Fruit fly (Drosophila melanogaster): Measurements from ENCODE around the gene sau.

The sau gene

DNA sequence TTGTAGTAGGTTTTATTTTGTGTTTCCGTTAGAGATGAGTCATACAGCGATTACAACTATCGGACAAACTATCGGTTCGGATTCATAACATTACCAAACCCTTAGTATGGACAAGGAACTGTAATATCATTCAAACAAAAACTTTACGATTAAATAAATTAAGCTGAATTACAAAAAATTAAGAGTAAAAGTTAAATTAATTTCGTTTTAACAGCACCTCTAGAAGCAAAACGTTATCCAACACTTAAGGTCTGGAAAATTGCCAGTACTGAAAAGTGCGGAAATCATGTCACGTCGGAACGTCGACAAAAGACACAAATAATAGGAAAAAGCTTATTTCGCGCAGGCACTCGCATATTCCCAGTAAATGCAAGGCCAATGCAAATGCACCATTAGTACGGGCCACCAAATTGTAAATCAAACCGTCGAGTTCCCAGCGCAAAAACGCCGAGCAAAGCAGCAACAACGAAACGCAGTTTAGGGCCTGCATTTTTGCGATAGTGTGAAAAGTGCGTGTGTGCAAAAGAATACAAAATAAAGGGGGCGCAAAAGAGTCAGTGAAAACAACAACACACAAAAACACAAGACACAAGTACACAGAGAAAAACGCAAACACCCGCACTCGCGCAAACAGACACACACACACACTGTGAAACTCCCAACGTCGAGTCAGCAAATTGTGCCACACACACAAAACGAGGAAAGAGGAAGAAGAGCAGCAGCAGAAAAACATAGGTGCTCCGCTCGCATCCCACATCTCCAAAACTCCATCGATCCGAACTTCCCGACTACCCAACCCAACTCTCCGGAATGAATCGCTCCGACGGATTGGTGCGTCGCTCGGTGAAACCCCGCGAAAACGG, at the start of gene sau, which contains the start of gene CG15387:
Gene sau, plus strand, starts transcription at position 84 of the 863 bp plus-strand sequence.
Gene CG15387, minus strand, starts transcription at position 36 of the 863 bp plus-strand sequence.
- peak; percentile 94 for TF ChIP-seq rgr (GFP tag; optimal IDR thresholded peaks at IDR 0.05)
- peak; percentile 93 for TF ChIP-seq Jra (GFP tag; optimal IDR thresholded peaks at IDR 0.05)
- peak; percentile 79 to 93 for TF ChIP-seq foxo (GFP tag; optimal IDR thresholded peaks at IDR 0.05)
- no peak for TF ChIP-seq tai (GFP tag; optimal IDR thresholded peaks at IDR 0.05)
- no peak for TF ChIP-seq Vsx2 (GFP tag; optimal IDR thresholded peaks at IDR 0.05; ENCODE audit: partially characterized antibody)
- peak; percentile 91 for TF ChIP-seq CG9705 (GFP tag; optimal IDR thresholded peaks at IDR 0.05)
- TF ChIP-seq OdsH (GFP tag; optimal IDR thresholded peaks at IDR 0.05): peak; percentile 89
- TF ChIP-seq ey (GFP tag; optimal IDR thresholded peaks at IDR 0.05): peak; percentile 90
- no peak for TF ChIP-seq Rel (GFP tag; optimal IDR thresholded peaks at IDR 0.05)
- peak; percentile 69 for TF ChIP-seq Rel (tag; optimal IDR thresholded peaks at IDR 0.05)
- peak; percentile 92 for TF ChIP-seq fru (GFP tag; optimal IDR thresholded peaks at IDR 0.05)
- peak; percentile 87 for TF ChIP-seq woc (GFP tag; optimal IDR thresholded peaks at IDR 0.05)
- TF ChIP-seq Sp1 (GFP tag; optimal IDR thresholded peaks at IDR 0.05): peak; percentile 89
- TF ChIP-seq Abd-B (GFP tag; optimal IDR thresholded peaks at IDR 0.05): no peak
- peak; percentile 84 for TF ChIP-seq sv (GFP tag; optimal IDR thresholded peaks at IDR 0.05)
- TF ChIP-seq lola (GFP tag; optimal IDR thresholded peaks at IDR 0.05): no peak
- TF ChIP-seq dmrt93B (GFP tag; optimal IDR thresholded peaks at IDR 0.05): peak; percentile 77
- TF ChIP-seq Mio (GFP tag; optimal IDR thresholded peaks at IDR 0.05): peak; percentile 62
- TF ChIP-seq br (GFP tag; optimal IDR thresholded peaks at IDR 0.05): peak; percentile 93
- peak; percentile 90 for TF ChIP-seq HLH106 (tag; optimal IDR thresholded peaks at IDR 0.05)
- TF ChIP-seq psq (GFP tag; optimal IDR thresholded peaks at IDR 0.05): peak; percentile 90
- peak; percentile 95 for TF ChIP-seq h (GFP tag; optimal IDR thresholded peaks at IDR 0.05)
- no peak for TF ChIP-seq Dif (GFP tag; optimal IDR thresholded peaks at IDR 0.05; ENCODE audit: partially characterized antibody)
- peak; percentile 23 for TF ChIP-seq Myc (optimal IDR thresholded peaks at IDR 0.05)
- no peak for TF ChIP-seq Dfd (GFP tag; optimal IDR thresholded peaks at IDR 0.05)
- no peak for TF ChIP-seq N (GFP tag; optimal IDR thresholded peaks at IDR 0.05)
- TF ChIP-seq dl (GFP tag; optimal IDR thresholded peaks at IDR 0.05; ENCODE audit: insufficient read depth in 1 of 2, partially characterized antibody in 2 of 2): no peak
- peak; percentile 96 for TF ChIP-seq Hnf4 (GFP tag; optimal IDR thresholded peaks at IDR 0.05)
- TF ChIP-seq dsf (GFP tag; optimal IDR thresholded peaks at IDR 0.05; ENCODE audit: borderline replicate concordance): peak; percentile 91
- TF ChIP-seq Hr83 (GFP tag; optimal IDR thresholded peaks at IDR 0.05; ENCODE audit: poor library complexity, severe bottlenecking): peak; percentile 33
- peak; percentile 87 for TF ChIP-seq brk (GFP tag; optimal IDR thresholded peaks at IDR 0.05)
- TF ChIP-seq CrebA (GFP tag; optimal IDR thresholded peaks at IDR 0.05; ENCODE audit: borderline replicate concordance): no peak
- peak; percentile 91 for TF ChIP-seq GATAd (GFP tag; optimal IDR thresholded peaks at IDR 0.05)
- TF ChIP-seq CG32264 (GFP tag; optimal IDR thresholded peaks at IDR 0.05): peak; percentile 86
- no peak for TF ChIP-seq jim (GFP tag; optimal IDR thresholded peaks at IDR 0.05)
- TF ChIP-seq sage (GFP tag; optimal IDR thresholded peaks at IDR 0.05): peak; percentile 80
- TF ChIP-seq pan (optimal IDR thresholded peaks at IDR 0.05): no peak
- TF ChIP-seq Hr78 (GFP tag; optimal IDR thresholded peaks at IDR 0.05): no peak

DNA sequence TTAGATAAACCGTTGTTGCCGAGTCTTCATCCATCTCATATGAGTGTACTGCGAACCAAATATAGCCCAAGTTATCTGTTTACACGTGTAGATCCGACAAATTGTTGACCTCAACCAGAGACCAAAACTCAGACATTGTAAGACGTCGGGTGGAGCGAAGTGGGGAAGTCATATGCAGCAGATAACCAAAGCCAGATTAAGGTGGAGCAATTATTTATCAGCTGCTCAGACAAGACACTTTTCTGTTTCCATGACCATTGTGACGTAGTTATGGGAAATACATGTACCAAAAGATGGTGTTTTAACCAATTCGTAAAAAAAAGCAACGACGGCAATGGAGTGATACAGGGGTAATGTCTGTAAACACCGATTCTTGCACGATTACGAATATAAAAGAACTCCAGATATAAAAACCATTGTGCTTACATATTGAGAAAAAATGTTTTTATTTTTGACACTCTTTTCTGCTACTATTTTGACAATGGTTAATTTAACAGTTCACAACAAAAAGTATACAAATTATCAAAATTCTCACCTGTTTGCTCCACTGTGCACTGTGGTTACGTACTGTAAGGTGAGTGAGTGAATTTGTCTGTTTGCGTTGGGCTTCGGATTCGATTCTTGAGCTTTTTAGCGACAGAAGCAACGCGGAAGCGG, 48.7 kb upstream of the sau start:
- TF ChIP-seq tai (GFP tag; optimal IDR thresholded peaks at IDR 0.05) (peak; percentile 29), Myc (optimal IDR thresholded peaks at IDR 0.05) (no peak), jim (GFP tag; optimal IDR thresholded peaks at IDR 0.05) (no peak), ey (GFP tag; optimal IDR thresholded peaks at IDR 0.05) (peak; percentile 52), h (GFP tag; optimal IDR thresholded peaks at IDR 0.05) (peak; percentile 63), Rel (GFP tag; optimal IDR thresholded peaks at IDR 0.05) (no peak), Rel (tag; optimal IDR thresholded peaks at IDR 0.05) (peak; percentile 55), OdsH (GFP tag; optimal IDR thresholded peaks at IDR 0.05) (peak; percentile 38), dl (GFP tag; optimal IDR thresholded peaks at IDR 0.05; ENCODE audit: insufficient read depth in 1 of 2, partially characterized antibody in 2 of 2) (no peak), foxo (GFP tag; optimal IDR thresholded peaks at IDR 0.05) (peak in 1 of 2 experiments; percentile 72), Hr83 (GFP tag; optimal IDR thresholded peaks at IDR 0.05; ENCODE audit: poor library complexity, severe bottlenecking) (peak; percentile 15), br (GFP tag; optimal IDR thresholded peaks at IDR 0.05) (peak; percentile 49), sv (GFP tag; optimal IDR thresholded peaks at IDR 0.05) (peak; percentile 45), dmrt93B (GFP tag; optimal IDR thresholded peaks at IDR 0.05) (peak; percentile 43), fru (GFP tag; optimal IDR thresholded peaks at IDR 0.05) (peak; percentile 74), rgr (GFP tag; optimal IDR thresholded peaks at IDR 0.05) (peak; percentile 65), Sp1 (GFP tag; optimal IDR thresholded peaks at IDR 0.05) (peak; percentile 31), HLH106 (tag; optimal IDR thresholded peaks at IDR 0.05) (peak; percentile 46), woc (GFP tag; optimal IDR thresholded peaks at IDR 0.05) (peak; percentile 59), CG9705 (GFP tag; optimal IDR thresholded peaks at IDR 0.05) (no peak), Hnf4 (GFP tag; optimal IDR thresholded peaks at IDR 0.05) (peak; percentile 38), usp (GFP tag; optimal IDR thresholded peaks at IDR 0.05) (no peak), brk (GFP tag; optimal IDR thresholded peaks at IDR 0.05) (no peak), pan (optimal IDR thresholded peaks at IDR 0.05) (no peak)

Data from whole organism, wandering third instar larva.